Worm (Caenorhabditis elegans) whole organism, young adult: ENCODE measurements around the gene tbce-1.

ENCODE experiments used
- F10E7.11 ChIP-seq: sonication (generic microtip); optimal IDR thresholded peaks from 2 replicates; lab custom pipeline; 2017; ENCODE audit warnings: mild to moderate bottlenecking, missing genetic modification characterization, moderate library complexity, missing compliant biosample characterization
- aptf-2 ChIP-seq: fragments of 200-800 bp; sonication (Bioruptor generic); conservative IDR thresholded peaks from 2 replicates; pipeline ENCODE4 v1.3.6; 2022; ENCODE audit warnings: missing genetic modification reagents, missing genetic modification characterization, missing compliant biosample characterization
- ets-4 ChIP-seq: fragments of 200-800 bp; sonication (Bioruptor generic); optimal IDR thresholded peaks from 2 replicates; lab custom pipeline; 2018; ENCODE audit warnings: mild to moderate bottlenecking, missing genetic modification characterization, missing compliant biosample characterization
- unc-62 ChIP-seq: fragments of 150-350 bp; optimal IDR thresholded peaks from 2 replicates; lab custom pipeline; 2014; ENCODE audit warnings: missing biosample characterization, missing genetic modification reagents, missing genetic modification characterization

- TF ChIP-seq F10E7.11 (tag; lab: Kevin White, UChicago) (no peak), aptf-2 (no peak), unc-62 (no peak), ets-4 (GFP tag; lab: Kevin White, UChicago) (no peak)
Observed at ce11 chrIV:8332526-8332925, 38.0 kb downstream of the tbce-1 start, which contains the start of gene lys-10.
